Worm (Caenorhabditis elegans): ENCODE data around the gene dcap-2.

DNA sequence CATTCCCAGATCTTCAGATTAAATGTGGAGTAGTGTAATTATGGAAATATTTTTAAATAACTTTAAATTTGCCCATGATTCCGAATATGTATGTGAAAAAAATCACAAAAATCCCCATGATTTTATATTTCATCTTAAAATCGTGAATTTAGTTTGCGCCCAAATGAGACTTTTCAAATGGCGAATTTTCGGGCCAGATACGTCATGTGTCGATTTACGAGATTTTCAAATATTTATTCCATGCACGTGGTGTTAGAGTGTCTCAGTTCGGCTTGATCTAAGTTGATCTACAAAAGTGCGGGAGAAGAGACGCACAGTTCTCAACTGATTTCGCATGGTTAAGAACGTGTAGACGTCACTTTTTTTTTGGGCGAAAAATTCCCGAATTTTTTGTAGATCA lies 39.2 kb downstream of the dcap-2 start, which contains the start of gene Y38H8A.1:
- TF ChIP-seq elt-2 (tag; optimal IDR thresholded peaks at IDR 0.05) (no peak), che-1 (tag; optimal IDR thresholded peaks at IDR 0.05) (no peak), ceh-18 (tag; optimal IDR thresholded peaks at IDR 0.05) (no peak), ceh-48 (tag; optimal IDR thresholded peaks at IDR 0.05) (no peak), ref-2 (tag; optimal IDR thresholded peaks at IDR 0.05) (no peak), hlh-13 (GFP tag; optimal IDR thresholded peaks at IDR 0.05) (no peak), ceh-34 (tag; optimal IDR thresholded peaks at IDR 0.05) (no peak), tbx-7 (tag; optimal IDR thresholded peaks at IDR 0.05) (no peak), npax-4 (tag; optimal IDR thresholded peaks at IDR 0.05) (no peak), pha-2 (tag; optimal IDR thresholded peaks at IDR 0.05) (no peak), unc-42 (tag; optimal IDR thresholded peaks at IDR 0.05) (no peak), pat-9 (tag; optimal IDR thresholded peaks at IDR 0.05) (no peak), ama-1 (optimal IDR thresholded peaks at IDR 0.05) (no peak), ets-4 (tag; optimal IDR thresholded peaks at IDR 0.05) (no peak)
